Worm (Caenorhabditis elegans): ENCODE results near the gene clec-59.

ce11 chrII:10505949-10506348 is 26.7 kb upstream of the clec-59 start:
- TF ChIP-seq ceh-16 (tag; optimal IDR thresholded peaks at IDR 0.05) (no peak), eor-1 (tag; optimal IDR thresholded peaks at IDR 0.05) (no peak), snpc-4 (tag; optimal IDR thresholded peaks at IDR 0.05) (no peak), lin-39 (tag; optimal IDR thresholded peaks at IDR 0.05) (no peak), mdl-1 (tag; optimal IDR thresholded peaks at IDR 0.05) (no peak), unc-39 (tag; optimal IDR thresholded peaks at IDR 0.05) (no peak)

Measured in whole organism, L3 larva.